Worm (Caenorhabditis elegans) whole organism, L4/young adult: ENCODE results near the gene C50E3.15.

Experiments
- dao-5 ChIP-seq: sonication (generic microtip); optimal IDR thresholded peaks from 2 replicates; lab custom pipeline; 2016; ENCODE audit warnings: missing genotype, missing genetic modification characterization, moderate library complexity, missing compliant biosample characterization
- him-1 ChIP-seq: sonication (generic microtip); optimal IDR thresholded peaks from 2 replicates; lab custom pipeline; 2016; ENCODE audit warnings: missing genotype, missing genetic modification reagents, missing genetic modification characterization, missing compliant biosample characterization

DNA sequence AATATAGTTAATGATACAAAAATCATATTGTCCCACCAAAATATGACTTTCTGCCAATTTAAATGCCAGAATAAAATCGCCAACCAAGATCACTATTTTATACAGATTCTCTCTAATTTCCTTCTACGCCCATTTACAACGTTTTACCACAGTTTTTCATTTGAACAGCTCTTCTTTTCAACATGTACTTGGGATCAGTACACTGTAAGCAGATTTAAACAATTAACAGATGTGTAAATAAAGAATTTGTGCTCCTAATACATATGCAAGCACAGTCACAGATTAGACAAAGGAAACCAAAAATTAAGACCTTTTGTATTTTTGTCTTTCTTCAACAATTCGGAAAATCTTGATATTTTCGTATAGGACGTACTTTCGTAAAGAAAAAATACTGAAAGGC is 25.2 kb downstream of the C50E3.15 start, which contains the start of gene F07C4.11:
- TF ChIP-seq dao-5, result no peak
- no peak for TF ChIP-seq him-1 (tag; lab: Kevin White, UChicago)
